In genomic region chr3L:21347197-21347831, dm6 we compare ENCODE assay signal across 1 fruit fly cellular context.
TF ChIP-seq lines count a peak whose summit lies in the region.

No protein-coding gene starts in this region.

TF ChIP-seq in whole organism, embryonic, 481 proteins besides CTCF, POLR2A, EP300 and RAD21 (continued from another document and continues in another):
- peak; percentile 35; the same call in 1 of the 2 replicates for TF ChIP-seq Rfx (GFP tag; IDR thresholded peaks at IDR 0.05; lab: Robert Waterston, UW)
- peak; percentile 2 for TF ChIP-seq CG2875 (GFP tag; optimal IDR thresholded peaks at IDR 0.05; lab: Kevin White, UChicago)
- TF ChIP-seq ind (GFP tag; optimal IDR thresholded peaks at IDR 0.05; lab: Kevin White, UChicago): peak; percentile 52
- no peak for TF ChIP-seq Elba2 (GFP tag; optimal IDR thresholded peaks at IDR 0.05; lab: Kevin White, UChicago)
- peak; percentile 6 for TF ChIP-seq CG6654 (GFP tag; optimal IDR thresholded peaks at IDR 0.05; lab: Kevin White, UChicago)
- TF ChIP-seq CG4707 (GFP tag; optimal IDR thresholded peaks at IDR 0.05; lab: Kevin White, UChicago): no peak
- TF ChIP-seq CG15514 (GFP tag; optimal IDR thresholded peaks at IDR 0.05; lab: Kevin White, UChicago): peak; percentile 1
- TF ChIP-seq MBD-R2 (GFP tag; IDR thresholded peaks at IDR 0.05; lab: Robert Waterston, UW): no peak; the same call in 1 of the 2 replicates
- TF ChIP-seq repo (GFP tag; optimal IDR thresholded peaks at IDR 0.05; lab: Kevin White, UChicago): no peak
- TF ChIP-seq fu2 (GFP tag; optimal IDR thresholded peaks at IDR 0.05; lab: Kevin White, UChicago): peak; percentile 32
- no peak for TF ChIP-seq CG3065 (GFP tag; optimal IDR thresholded peaks at IDR 0.05; lab: Kevin White, UChicago)
- no peak for TF ChIP-seq CG17186 (GFP tag; optimal IDR thresholded peaks at IDR 0.05; lab: Kevin White, UChicago)
- TF ChIP-seq CG7928 (GFP tag; optimal IDR thresholded peaks at IDR 0.05; lab: Kevin White, UChicago): no peak
- TF ChIP-seq nmo (GFP tag; optimal IDR thresholded peaks at IDR 0.05; lab: Kevin White, UChicago): peak; percentile 50
- no peak for TF ChIP-seq CG13624 (GFP tag; optimal IDR thresholded peaks at IDR 0.05; lab: Kevin White, UChicago)
- TF ChIP-seq Atf3 (GFP tag; optimal IDR thresholded peaks at IDR 0.05; lab: Kevin White, UChicago): peak; percentile 24
- no peak for TF ChIP-seq kay (GFP tag; optimal IDR thresholded peaks at IDR 0.05; lab: Kevin White, UChicago)
- TF ChIP-seq fd64A (GFP tag; optimal IDR thresholded peaks at IDR 0.05; lab: Kevin White, UChicago): no peak
- peak; percentile 89 for TF ChIP-seq Med (GFP tag; lab: Kevin White, UChicago)
- no peak for TF ChIP-seq CG16779 (GFP tag; IDR thresholded peaks at IDR 0.05; lab: Robert Waterston, UW)
- no peak for TF ChIP-seq CG6272 (GFP tag; IDR thresholded peaks at IDR 0.05; lab: Robert Waterston, UW)
- TF ChIP-seq CG4617 (GFP tag; optimal IDR thresholded peaks at IDR 0.05; lab: Kevin White, UChicago; ENCODE audit: borderline replicate concordance): no peak
- no peak for TF ChIP-seq salm (tag; optimal IDR thresholded peaks at IDR 0.05; lab: Kevin White, UChicago)
- TF ChIP-seq CG15011 (GFP tag; optimal IDR thresholded peaks at IDR 0.05; lab: Kevin White, UChicago): no peak
- TF ChIP-seq nom (GFP tag; optimal IDR thresholded peaks at IDR 0.05; lab: Kevin White, UChicago): no peak
- TF ChIP-seq CG14050 (GFP tag; IDR thresholded peaks at IDR 0.05; lab: Robert Waterston, UW): no peak
- peak; percentile 46 for TF ChIP-seq E2f1 (GFP tag; IDR thresholded peaks at IDR 0.05; lab: Robert Waterston, UW)
- no peak for TF ChIP-seq zen (tag; optimal IDR thresholded peaks at IDR 0.05; lab: Kevin White, UChicago)
- TF ChIP-seq kah (GFP tag; optimal IDR thresholded peaks at IDR 0.05; lab: Kevin White, UChicago): no peak
- peak; percentile 1 for TF ChIP-seq CG17385 (GFP tag; optimal IDR thresholded peaks at IDR 0.05; lab: Kevin White, UChicago)
- peak; percentile 8 for TF ChIP-seq CG3407 (GFP tag; optimal IDR thresholded peaks at IDR 0.05; lab: Kevin White, UChicago)
- no peak for TF ChIP-seq esg (GFP tag; conservative IDR thresholded peaks at IDR 0.05; lab: Robert Waterston, UW)
- TF ChIP-seq CG17829 (tag; optimal IDR thresholded peaks at IDR 0.05; lab: Kevin White, UChicago): peak; percentile 26
- no peak for TF ChIP-seq Hr39 (optimal IDR thresholded peaks at IDR 0.05; lab: Kevin White, UChicago)
- TF ChIP-seq ham (GFP tag; IDR thresholded peaks at IDR 0.05; lab: Robert Waterston, UW): no peak
- no peak for TF ChIP-seq CG3281 (GFP tag; optimal IDR thresholded peaks at IDR 0.05; lab: Kevin White, UChicago)
- no peak for TF ChIP-seq CHES-1-like (GFP tag; optimal IDR thresholded peaks at IDR 0.05; lab: Kevin White, UChicago)
- TF ChIP-seq Antp (GFP tag; optimal IDR thresholded peaks at IDR 0.05; lab: Kevin White, UChicago): peak; percentile 60
- no peak for TF ChIP-seq CG31224 (GFP tag; IDR thresholded peaks at IDR 0.05; lab: Robert Waterston, UW)
- TF ChIP-seq fru (optimal IDR thresholded peaks at IDR 0.05; lab: Kevin White, UChicago): no peak
- TF ChIP-seq GATAe (GFP tag; conservative IDR thresholded peaks at IDR 0.05; lab: Robert Waterston, UW): no peak
- no peak for TF ChIP-seq CG7271 (tag; optimal IDR thresholded peaks at IDR 0.05; lab: Kevin White, UChicago)
- no peak for TF ChIP-seq CG10321 (GFP tag; IDR thresholded peaks at IDR 0.05; lab: Robert Waterston, UW)
- TF ChIP-seq CG34224 (GFP tag; IDR thresholded peaks at IDR 0.05; lab: Robert Waterston, UW; ENCODE audit: partially characterized antibody): no peak
- peak; percentile 49 for TF ChIP-seq bcd (GFP tag; optimal IDR thresholded peaks at IDR 0.05; lab: Kevin White, UChicago)
- no peak for TF ChIP-seq sug (tag; optimal IDR thresholded peaks at IDR 0.05; lab: Kevin White, UChicago)
- no peak for TF ChIP-seq CG8290 (GFP tag; optimal IDR thresholded peaks at IDR 0.05; lab: Kevin White, UChicago)
- peak in 1 of 2 experiments; percentile 68 for TF ChIP-seq CG8290 (tag; optimal IDR thresholded peaks at IDR 0.05; lab: Kevin White, UChicago)
- peak; percentile 90 for TF ChIP-seq sens (GFP tag; lab: Kevin White, UChicago)
- peak; percentile 63 for TF ChIP-seq Sox102F (GFP tag; optimal IDR thresholded peaks at IDR 0.05; lab: Kevin White, UChicago)
- no peak for TF ChIP-seq eve (GFP tag; optimal IDR thresholded peaks at IDR 0.05; lab: Kevin White, UChicago)
- peak; percentile 44 to 45 for TF ChIP-seq bsh (GFP tag; optimal IDR thresholded peaks at IDR 0.05; lab: Kevin White, UChicago)
- TF ChIP-seq CG12104 (GFP tag; optimal IDR thresholded peaks at IDR 0.05; lab: Kevin White, UChicago): peak; percentile 46
- TF ChIP-seq TFAM (GFP tag; optimal IDR thresholded peaks at IDR 0.05; lab: Kevin White, UChicago): no peak
- TF ChIP-seq fd3F (GFP tag; optimal IDR thresholded peaks at IDR 0.05; lab: Kevin White, UChicago): no peak
- no peak for TF ChIP-seq CG2129 (GFP tag; IDR thresholded peaks at IDR 0.05; lab: Robert Waterston, UW; ENCODE audit: partially characterized antibody)
- TF ChIP-seq CG13296 (GFP tag; optimal IDR thresholded peaks at IDR 0.05; lab: Kevin White, UChicago): peak; percentile 15
- TF ChIP-seq CG10209 (GFP tag; optimal IDR thresholded peaks at IDR 0.05; lab: Kevin White, UChicago): peak; percentile 64
- TF ChIP-seq en (GFP tag; optimal IDR thresholded peaks at IDR 0.05; lab: Kevin White, UChicago): no peak
- no peak for TF ChIP-seq Kr (GFP tag; optimal IDR thresholded peaks at IDR 0.05; lab: Kevin White, UChicago)
- no peak for TF ChIP-seq sr (GFP tag; IDR thresholded peaks at IDR 0.05; lab: Robert Waterston, UW)
- TF ChIP-seq zfh1 (GFP tag; IDR thresholded peaks at IDR 0.05; lab: Robert Waterston, UW): no peak
- peak; percentile 27 for TF ChIP-seq CG2116 (GFP tag; optimal IDR thresholded peaks at IDR 0.05; lab: Kevin White, UChicago)
- TF ChIP-seq Drgx (GFP tag; IDR thresholded peaks at IDR 0.05; lab: Robert Waterston, UW): peak; percentile 45; the same call in 1 of the 2 replicates
- TF ChIP-seq CG1832 (GFP tag; optimal IDR thresholded peaks at IDR 0.05; lab: Kevin White, UChicago): no peak
- TF ChIP-seq pfk (GFP tag; optimal IDR thresholded peaks at IDR 0.05; lab: Kevin White, UChicago): no peak
- 0 out of 2 replicates have a peak, but pooled peaks have one; percentile 12 for TF ChIP-seq CG43689 (GFP tag; IDR thresholded peaks at IDR 0.05; lab: Robert Waterston, UW)
- peak; percentile 29 for TF ChIP-seq cato (GFP tag; optimal IDR thresholded peaks at IDR 0.05; lab: Kevin White, UChicago; ENCODE audit: borderline replicate concordance)
- TF ChIP-seq nau (GFP tag; optimal IDR thresholded peaks at IDR 0.05; lab: Kevin White, UChicago): peak; percentile 15
- TF ChIP-seq CG7786 (GFP tag; optimal IDR thresholded peaks at IDR 0.05; lab: Kevin White, UChicago): no peak
- no peak for TF ChIP-seq chinmo (GFP tag; IDR thresholded peaks at IDR 0.05; lab: Robert Waterston, UW; ENCODE audit: partially characterized antibody)
- no peak for TF ChIP-seq CG14860 (GFP tag; IDR thresholded peaks at IDR 0.05; lab: Robert Waterston, UW; ENCODE audit: partially characterized antibody)
- 0 out of 2 replicates have a peak, but pooled peaks have one; percentile 9 for TF ChIP-seq CG9932 (GFP tag; IDR thresholded peaks at IDR 0.05; lab: Robert Waterston, UW)
- no peak for TF ChIP-seq usp (GFP tag; optimal IDR thresholded peaks at IDR 0.05; lab: Kevin White, UChicago)
- TF ChIP-seq Sox100B (GFP tag; optimal IDR thresholded peaks at IDR 0.05; lab: Kevin White, UChicago): peak; percentile 67
- no peak for TF ChIP-seq NFAT (GFP tag; IDR thresholded peaks at IDR 0.05; lab: Robert Waterston, UW)
- TF ChIP-seq CG17361 (GFP tag; IDR thresholded peaks at IDR 0.05; lab: Robert Waterston, UW): peak; percentile 72
- no peak for TF ChIP-seq eyg (GFP tag; optimal IDR thresholded peaks at IDR 0.05; lab: Kevin White, UChicago)
- peak; percentile 32 for TF ChIP-seq CG2678 (tag; optimal IDR thresholded peaks at IDR 0.05; lab: Kevin White, UChicago)
- TF ChIP-seq MESR4 (GFP tag; optimal IDR thresholded peaks at IDR 0.05; lab: Kevin White, UChicago): no peak
- TF ChIP-seq sob (GFP tag; IDR thresholded peaks at IDR 0.05; lab: Robert Waterston, UW): peak; percentile 41
- no peak for TF ChIP-seq CG4328 (GFP tag; optimal IDR thresholded peaks at IDR 0.05; lab: Kevin White, UChicago)
- no peak for TF ChIP-seq Gug (GFP tag; IDR thresholded peaks at IDR 0.05; lab: Robert Waterston, UW)
- no peak for TF ChIP-seq CG10274 (GFP tag; optimal IDR thresholded peaks at IDR 0.05; lab: Kevin White, UChicago)
- TF ChIP-seq ftz-f1 (GFP tag; optimal IDR thresholded peaks at IDR 0.05; lab: Kevin White, UChicago): no peak
- peak; percentile 42 for TF ChIP-seq ssp (GFP tag; IDR thresholded peaks at IDR 0.05; lab: Robert Waterston, UW)
- no peak for TF ChIP-seq sima (GFP tag; optimal IDR thresholded peaks at IDR 0.05; lab: Kevin White, UChicago)
- TF ChIP-seq abd-A (tag; optimal IDR thresholded peaks at IDR 0.05; lab: Kevin White, UChicago): no peak
- no peak for TF ChIP-seq Spps (tag; optimal IDR thresholded peaks at IDR 0.05; lab: Kevin White, UChicago)
- no peak for TF ChIP-seq kni (GFP tag; optimal IDR thresholded peaks at IDR 0.05; lab: Kevin White, UChicago)
- no peak for TF ChIP-seq stc (GFP tag; IDR thresholded peaks at IDR 0.05; lab: Robert Waterston, UW)
- TF ChIP-seq D19B (GFP tag; optimal IDR thresholded peaks at IDR 0.05; lab: Kevin White, UChicago): no peak
- no peak for TF ChIP-seq CG9876 (GFP tag; optimal IDR thresholded peaks at IDR 0.05; lab: Kevin White, UChicago)
- no peak for TF ChIP-seq Usf (GFP tag; optimal IDR thresholded peaks at IDR 0.05; lab: Kevin White, UChicago)
- TF ChIP-seq ewg (GFP tag; optimal IDR thresholded peaks at IDR 0.05; lab: Kevin White, UChicago): no peak
- TF ChIP-seq CG2120 (GFP tag; optimal IDR thresholded peaks at IDR 0.05; lab: Kevin White, UChicago): peak; percentile 62
- no peak for TF ChIP-seq CG17612 (GFP tag; IDR thresholded peaks at IDR 0.05; lab: Robert Waterston, UW)
- peak; percentile 25 for TF ChIP-seq Six4 (GFP tag; optimal IDR thresholded peaks at IDR 0.05; lab: Kevin White, UChicago)
- TF ChIP-seq Lhr (GFP tag; optimal IDR thresholded peaks at IDR 0.05; lab: Kevin White, UChicago): peak; percentile 28
- peak; percentile 62 for TF ChIP-seq CG31441 (GFP tag; IDR thresholded peaks at IDR 0.05; lab: Robert Waterston, UW)
- TF ChIP-seq crol (GFP tag; IDR thresholded peaks at IDR 0.05; lab: Robert Waterston, UW): no peak
- TF ChIP-seq Fer3 (tag; optimal IDR thresholded peaks at IDR 0.05; lab: Kevin White, UChicago): peak; percentile 3
- TF ChIP-seq YL-1 (GFP tag; optimal IDR thresholded peaks at IDR 0.05; lab: Kevin White, UChicago): no peak
- no peak for TF ChIP-seq CG1792 (GFP tag; optimal IDR thresholded peaks at IDR 0.05; lab: Kevin White, UChicago)
- TF ChIP-seq CG10565 (GFP tag; optimal IDR thresholded peaks at IDR 0.05; lab: Kevin White, UChicago): no peak
- TF ChIP-seq CG18011 (GFP tag; optimal IDR thresholded peaks at IDR 0.05; lab: Kevin White, UChicago): no peak
- no peak for TF ChIP-seq Gsc (GFP tag; IDR thresholded peaks at IDR 0.05; lab: Robert Waterston, UW)
- TF ChIP-seq Fer2 (tag; optimal IDR thresholded peaks at IDR 0.05; lab: Kevin White, UChicago): no peak
- peak; percentile 7 for TF ChIP-seq trem (tag; optimal IDR thresholded peaks at IDR 0.05; lab: Kevin White, UChicago)
- no peak for TF ChIP-seq Sin3A (optimal IDR thresholded peaks at IDR 0.05; lab: Kevin White, UChicago)
- TF ChIP-seq ase (GFP tag; IDR thresholded peaks at IDR 0.05; lab: Robert Waterston, UW): no peak
- TF ChIP-seq fd102C (GFP tag; optimal IDR thresholded peaks at IDR 0.05; lab: Kevin White, UChicago): peak; percentile 5
- TF ChIP-seq CG10147 (GFP tag; optimal IDR thresholded peaks at IDR 0.05; lab: Kevin White, UChicago): no peak
- peak; percentile 18 for TF ChIP-seq HLH54F (GFP tag; optimal IDR thresholded peaks at IDR 0.05; lab: Kevin White, UChicago)
- TF ChIP-seq CG8478 (optimal IDR thresholded peaks at IDR 0.05; lab: Kevin White, UChicago): no peak
- peak; percentile 40 for TF ChIP-seq CG10979 (tag; optimal IDR thresholded peaks at IDR 0.05; lab: Kevin White, UChicago)
- TF ChIP-seq tup (GFP tag; optimal IDR thresholded peaks at IDR 0.05; lab: Kevin White, UChicago): no peak
- no peak for TF ChIP-seq CG32767 (GFP tag; IDR thresholded peaks at IDR 0.05; lab: Robert Waterston, UW)
- no peak for TF ChIP-seq CG7357 (GFP tag; IDR thresholded peaks at IDR 0.05; lab: Robert Waterston, UW)
- no peak for TF ChIP-seq B-H2 (GFP tag; optimal IDR thresholded peaks at IDR 0.05; lab: Kevin White, UChicago)
- TF ChIP-seq CG11085 (GFP tag; IDR thresholded peaks at IDR 0.05; lab: Robert Waterston, UW): no peak
- TF ChIP-seq inv (GFP tag; IDR thresholded peaks at IDR 0.05; lab: Robert Waterston, UW; ENCODE audit: partially characterized antibody): no peak
- TF ChIP-seq Dp (GFP tag; optimal IDR thresholded peaks at IDR 0.05; lab: Kevin White, UChicago): no peak
- TF ChIP-seq Stat92E (GFP tag; optimal IDR thresholded peaks at IDR 0.05; lab: Kevin White, UChicago): no peak
- peak; percentile 33 for TF ChIP-seq CG1647 (GFP tag; optimal IDR thresholded peaks at IDR 0.05; lab: Kevin White, UChicago)
- no peak for TF ChIP-seq hb (GFP tag; IDR thresholded peaks at IDR 0.05; lab: Robert Waterston, UW; ENCODE audit: partially characterized antibody)
- peak; percentile 48 for TF ChIP-seq CG17359 (tag; optimal IDR thresholded peaks at IDR 0.05; lab: Kevin White, UChicago)
- TF ChIP-seq gsb-n (tag; optimal IDR thresholded peaks at IDR 0.05; lab: Kevin White, UChicago): peak; percentile 17
- TF ChIP-seq Bgb (GFP tag; IDR thresholded peaks at IDR 0.05; lab: Robert Waterston, UW; ENCODE audit: partially characterized antibody): no peak
- peak; percentile 50 for TF ChIP-seq CG10654 (GFP tag; optimal IDR thresholded peaks at IDR 0.05; lab: Kevin White, UChicago)
- TF ChIP-seq CG31388 (GFP tag; optimal IDR thresholded peaks at IDR 0.05; lab: Kevin White, UChicago): peak; percentile 39
- peak; percentile 16; the same call in 1 of the 2 replicates for TF ChIP-seq onecut (GFP tag; IDR thresholded peaks at IDR 0.05; lab: Robert Waterston, UW)
- no peak for TF ChIP-seq Tbp (GFP tag; optimal IDR thresholded peaks at IDR 0.05; lab: Kevin White, UChicago)
- TF ChIP-seq grn (GFP tag; optimal IDR thresholded peaks at IDR 0.05; lab: Kevin White, UChicago): no peak
- no peak for TF ChIP-seq gce (GFP tag; IDR thresholded peaks at IDR 0.05; lab: Robert Waterston, UW)
- peak; percentile 8 for TF ChIP-seq CG12155 (GFP tag; optimal IDR thresholded peaks at IDR 0.05; lab: Kevin White, UChicago)
